Fruit fly (Drosophila melanogaster): ENCODE measurements around the gene CG33687.

CG33687 gene

dm6 chr3L:16204128-16204527 lies 6.5 kb downstream of the CG33687 start:
- TF ChIP-seq CG8301 (tag; optimal IDR thresholded peaks at IDR 0.05), result peak; percentile 16
- no peak for TF ChIP-seq CG4496 (GFP tag; IDR thresholded peaks at IDR 0.05)
- TF ChIP-seq gl (tag; optimal IDR thresholded peaks at IDR 0.05), result peak; percentile 17
- peak; percentile 66 for TF ChIP-seq CG34367 (tag; optimal IDR thresholded peaks at IDR 0.05)
- peak; percentile 15 for TF ChIP-seq EcR (GFP tag; optimal IDR thresholded peaks at IDR 0.05)
- TF ChIP-seq D1 (tag; optimal IDR thresholded peaks at IDR 0.05), result peak; percentile 38
- TF ChIP-seq CG12605 (GFP tag; IDR thresholded peaks at IDR 0.05), result no peak
- TF ChIP-seq rn (GFP tag; IDR thresholded peaks at IDR 0.05), result peak; percentile 21; the same call in 1 of the 2 replicates
- TF ChIP-seq CG8159 (tag; optimal IDR thresholded peaks at IDR 0.05), result peak; percentile 89
- peak; percentile 43 for TF ChIP-seq CG14655 (GFP tag; optimal IDR thresholded peaks at IDR 0.05)
- TF ChIP-seq Ets98B (GFP tag; IDR thresholded peaks at IDR 0.05), result 0 out of 2 replicates have a peak, but pooled peaks have one; percentile 16
- TF ChIP-seq CG17806 (tag; optimal IDR thresholded peaks at IDR 0.05), result peak; percentile 84
- peak; percentile 72 for TF ChIP-seq Snoo (tag; optimal IDR thresholded peaks at IDR 0.05)
- peak; percentile 34 for TF ChIP-seq Pif1A (GFP tag; optimal IDR thresholded peaks at IDR 0.05)
- no peak for TF ChIP-seq CG13204 (GFP tag; optimal IDR thresholded peaks at IDR 0.05)
- TF ChIP-seq Pif1B (GFP tag; optimal IDR thresholded peaks at IDR 0.05), result peak; percentile 60
- TF ChIP-seq CG9948 (tag; optimal IDR thresholded peaks at IDR 0.05), result peak; percentile 76
- 0 out of 2 replicates have a peak, but pooled peaks have one; percentile 38 for TF ChIP-seq CG32121 (GFP tag; IDR thresholded peaks at IDR 0.05)
- no peak for TF ChIP-seq CG10348 (GFP tag; IDR thresholded peaks at IDR 0.05)
- TF ChIP-seq CG15710 (tag; optimal IDR thresholded peaks at IDR 0.05), result peak; percentile 82
- TF ChIP-seq fd96Ca (GFP tag; IDR thresholded peaks at IDR 0.05), result no peak

DNA sequence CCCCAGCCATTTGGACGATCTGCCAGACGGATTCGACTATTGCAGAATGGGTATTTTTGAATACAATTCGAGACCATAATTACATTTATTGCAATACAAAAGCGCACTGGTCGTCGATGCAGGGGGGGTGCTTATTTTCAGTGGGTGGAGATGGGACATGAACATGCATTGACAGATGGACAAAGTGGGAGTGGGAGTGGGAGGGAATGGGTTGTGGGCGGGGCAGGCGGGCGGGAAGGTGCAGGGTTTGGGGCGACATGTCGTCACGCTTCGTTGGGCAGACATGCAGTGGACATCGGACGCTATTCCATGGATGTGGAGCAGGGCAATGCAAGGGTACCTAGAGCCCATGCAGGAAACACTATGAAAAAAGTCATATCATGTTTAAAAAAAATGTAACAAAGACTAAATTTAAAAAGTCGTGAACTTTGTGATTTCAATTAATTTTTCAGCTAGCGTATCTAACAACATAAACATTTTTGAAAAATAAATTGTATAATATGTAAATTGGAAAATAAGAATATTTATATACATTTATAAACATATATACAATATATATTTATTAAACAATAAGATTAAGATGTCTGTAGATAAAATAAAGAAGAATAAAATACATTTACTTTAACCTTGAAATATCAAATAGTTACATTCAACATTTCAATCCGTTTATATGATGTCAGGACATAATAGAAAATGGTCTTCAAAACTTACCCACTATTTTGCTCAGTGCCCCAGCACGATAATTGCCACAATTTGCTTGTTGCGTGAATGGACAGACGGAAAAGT lies 10.6 kb downstream of the CG33687 start:
- TF ChIP-seq CG32121 (GFP tag; IDR thresholded peaks at IDR 0.05) (no peak), CG10348 (GFP tag; IDR thresholded peaks at IDR 0.05) (no peak), Pif1A (GFP tag; optimal IDR thresholded peaks at IDR 0.05) (no peak), CG4496 (GFP tag; IDR thresholded peaks at IDR 0.05) (0 out of 3 replicates have a peak, but pooled peaks have one; percentile 37), CG17806 (tag; optimal IDR thresholded peaks at IDR 0.05) (peak; percentile 24), CG15710 (tag; optimal IDR thresholded peaks at IDR 0.05) (peak; percentile 59), CG8159 (tag; optimal IDR thresholded peaks at IDR 0.05) (peak; percentile 80), CG9948 (tag; optimal IDR thresholded peaks at IDR 0.05) (peak; percentile 35), CG13204 (GFP tag; optimal IDR thresholded peaks at IDR 0.05) (peak; percentile 62), CG34367 (tag; optimal IDR thresholded peaks at IDR 0.05) (peak; percentile 35), CG14655 (GFP tag; optimal IDR thresholded peaks at IDR 0.05) (no peak)

- TF ChIP-seq Pif1B (GFP tag; optimal IDR thresholded peaks at IDR 0.05) (no peak), rn (GFP tag; IDR thresholded peaks at IDR 0.05) (no peak), CG4496 (GFP tag; IDR thresholded peaks at IDR 0.05) (0 out of 3 replicates have a peak, but pooled peaks have one; percentile 24), fd96Ca (GFP tag; IDR thresholded peaks at IDR 0.05) (no peak), CG8159 (tag; optimal IDR thresholded peaks at IDR 0.05) (peak; percentile 52), CG14655 (GFP tag; optimal IDR thresholded peaks at IDR 0.05) (peak; percentile 43), Ets98B (GFP tag; IDR thresholded peaks at IDR 0.05) (no peak), CG15710 (tag; optimal IDR thresholded peaks at IDR 0.05) (peak; percentile 23)
Observed at dm6 chr3L:16208839-16209612, 11.4 kb downstream of the CG33687 start.

dm6 chr3L:16209641-16210040 lies 12.0 kb downstream of the CG33687 start:
- peak; percentile 20 for TF ChIP-seq CG8159 (tag; optimal IDR thresholded peaks at IDR 0.05)
- TF ChIP-seq Pif1A (GFP tag; optimal IDR thresholded peaks at IDR 0.05), result no peak
- peak; percentile 32 for TF ChIP-seq Snoo (tag; optimal IDR thresholded peaks at IDR 0.05)
- peak; percentile 71 for TF ChIP-seq EcR (GFP tag; optimal IDR thresholded peaks at IDR 0.05)
- TF ChIP-seq CG13204 (GFP tag; optimal IDR thresholded peaks at IDR 0.05), result peak; percentile 64
- TF ChIP-seq CG34367 (tag; optimal IDR thresholded peaks at IDR 0.05), result no peak

dm6 chr3L:16211156-16211935 lies 13.7 kb downstream of the CG33687 start:
- TF ChIP-seq rn (GFP tag; IDR thresholded peaks at IDR 0.05), result peak; percentile 47; the same call in 1 of the 2 replicates
- peak; percentile 90 for TF ChIP-seq Snoo (tag; optimal IDR thresholded peaks at IDR 0.05)
- peak; percentile 97 for TF ChIP-seq CG13204 (GFP tag; optimal IDR thresholded peaks at IDR 0.05)
- TF ChIP-seq CG9948 (tag; optimal IDR thresholded peaks at IDR 0.05), result peak; percentile 84
- TF ChIP-seq CG8301 (tag; optimal IDR thresholded peaks at IDR 0.05), result peak; percentile 81
- TF ChIP-seq CG8159 (tag; optimal IDR thresholded peaks at IDR 0.05), result peak; percentile 89
- TF ChIP-seq CG14655 (GFP tag; optimal IDR thresholded peaks at IDR 0.05), result peak; percentile 92
- peak; percentile 77 for TF ChIP-seq Pif1A (GFP tag; optimal IDR thresholded peaks at IDR 0.05)
- TF ChIP-seq CG17806 (tag; optimal IDR thresholded peaks at IDR 0.05), result peak; percentile 38
- no peak for TF ChIP-seq gl (tag; optimal IDR thresholded peaks at IDR 0.05)
- TF ChIP-seq CG4496 (GFP tag; IDR thresholded peaks at IDR 0.05), result peak; percentile 60
- peak; percentile 71 for TF ChIP-seq CG34367 (tag; optimal IDR thresholded peaks at IDR 0.05)
- peak; percentile 64 for TF ChIP-seq CG32121 (GFP tag; IDR thresholded peaks at IDR 0.05)
- TF ChIP-seq Ets98B (GFP tag; IDR thresholded peaks at IDR 0.05), result peak; percentile 69
- peak; percentile 21 for TF ChIP-seq Pif1B (GFP tag; optimal IDR thresholded peaks at IDR 0.05)
- peak; percentile 88 for TF ChIP-seq EcR (GFP tag; optimal IDR thresholded peaks at IDR 0.05)
- peak; percentile 21; the same call in 1 of the 2 replicates for TF ChIP-seq CG10348 (GFP tag; IDR thresholded peaks at IDR 0.05)
- TF ChIP-seq CG15710 (tag; optimal IDR thresholded peaks at IDR 0.05), result peak; percentile 82
- TF ChIP-seq fd96Ca (GFP tag; IDR thresholded peaks at IDR 0.05), result peak; percentile 77; the same call in 2 of the 3 replicates
- TF ChIP-seq CG12605 (GFP tag; IDR thresholded peaks at IDR 0.05), result peak; percentile 31
- TF ChIP-seq D1 (tag; optimal IDR thresholded peaks at IDR 0.05), result peak; percentile 68

Data from whole organism, pupa.